Fruit fly (Drosophila melanogaster) whole organism, embryonic: ENCODE data around the gene Rpn9.

Experiments
- CG10274 ChIP-seq: fragments of 200-800 bp; sonication (Bioruptor generic); optimal IDR thresholded peaks from 3 replicates; lab custom pipeline; 2017; ENCODE audit warnings: missing biosample characterization, mild to moderate bottlenecking, missing genetic modification characterization
- CG10543 ChIP-seq: fragments of 200-800 bp; sonication (Bioruptor generic); optimal IDR thresholded peaks from 3 replicates; lab custom pipeline; 2017; ENCODE audit warnings: missing biosample characterization, mild to moderate bottlenecking, missing genetic modification characterization, moderate library complexity
- CG12236 ChIP-seq: fragments of 200-800 bp; sonication (Bioruptor generic); optimal IDR thresholded peaks from 2 replicates; lab custom pipeline; 2016; ENCODE audit warnings: missing biosample characterization, missing genetic modification characterization
- CG13775 ChIP-seq: fragments of 200-800 bp; sonication (Bioruptor generic); optimal IDR thresholded peaks from 3 replicates; lab custom pipeline; 2017; ENCODE audit warnings: missing biosample characterization, mild to moderate bottlenecking, missing genetic modification characterization
- CG13894 ChIP-seq: fragments of 200-800 bp; sonication (Bioruptor generic); optimal IDR thresholded peaks from 3 replicates; lab custom pipeline; 2018; ENCODE audit warnings: missing biosample characterization, mild to moderate bottlenecking, missing genetic modification characterization, moderate library complexity
- CG17912 ChIP-seq: fragments of 200-800 bp; sonication (Bioruptor generic); optimal IDR thresholded peaks from 2 replicates; lab custom pipeline; 2018; ENCODE audit warnings: missing biosample characterization, mild to moderate bottlenecking, missing genetic modification characterization
- CG1792 ChIP-seq: fragments of 200-800 bp; sonication (Bioruptor generic); optimal IDR thresholded peaks from 2 replicates; lab custom pipeline; 2016; ENCODE audit warnings: missing biosample characterization, missing genetic modification characterization
- CG2875 ChIP-seq: fragments of 200-800 bp; sonication (Bioruptor generic); optimal IDR thresholded peaks from 2 replicates; lab custom pipeline; 2017; ENCODE audit warnings: missing biosample characterization, mild to moderate bottlenecking, missing genetic modification characterization, missing genetic modification reagents
- CG31365 ChIP-seq: fragments of 200-800 bp; sonication (Bioruptor generic); optimal IDR thresholded peaks from 2 replicates; lab custom pipeline; 2018; ENCODE audit warnings: missing biosample characterization, mild to moderate bottlenecking, missing genetic modification characterization
- CG31388 ChIP-seq: fragments of 200-800 bp; sonication (Bioruptor generic); optimal IDR thresholded peaks from 2 replicates; lab custom pipeline; 2016; ENCODE audit warnings: missing biosample characterization, missing genetic modification characterization
- CG33213 ChIP-seq: fragments of 200-800 bp; sonication (Bioruptor generic); optimal IDR thresholded peaks from 3 replicates; lab custom pipeline; 2016; ENCODE audit warnings: missing biosample characterization, missing genetic modification characterization
- CG4424 ChIP-seq: fragments of 200-800 bp; sonication (Bioruptor generic); optimal IDR thresholded peaks from 3 replicates; lab custom pipeline; 2016; ENCODE audit warnings: missing biosample characterization, missing genetic modification characterization
- CG4820 ChIP-seq: fragments of 200-800 bp; sonication (Bioruptor generic); optimal IDR thresholded peaks from 3 replicates; lab custom pipeline; 2016; ENCODE audit warnings: missing biosample characterization, missing genetic modification characterization
- CG5245 ChIP-seq: fragments of 200-800 bp; sonication (Bioruptor generic); optimal IDR thresholded peaks from 3 replicates; lab custom pipeline; 2016; ENCODE audit warnings: missing biosample characterization, missing genetic modification characterization
- CG6272 ChIP-seq: fragments of 200-800 bp; sonication (Bioruptor generic); IDR thresholded peaks from 2 replicates; pipeline ENCODE4 v1.3.6; 2022; ENCODE audit warnings: missing biosample characterization, missing genetic modification characterization
- CG6765 ChIP-seq: fragments of 200-800 bp; sonication (Bioruptor generic); optimal IDR thresholded peaks from 3 replicates; lab custom pipeline; 2017; ENCODE audit warnings: missing biosample characterization, mild to moderate bottlenecking, missing genetic modification characterization
- CG7357 ChIP-seq: fragments of 200-800 bp; sonication (Bioruptor generic); IDR thresholded peaks from 3 replicates; pipeline ENCODE4 v1.3.6; 2022; ENCODE audit warnings: missing biosample characterization, missing genetic modification characterization
- CG7928 ChIP-seq: fragments of 200-800 bp; sonication (Bioruptor generic); optimal IDR thresholded peaks from 2 replicates; lab custom pipeline; 2017; ENCODE audit warnings: missing biosample characterization, mild to moderate bottlenecking, missing genetic modification characterization
- CG7987 ChIP-seq: fragments of 200-800 bp; sonication (Bioruptor generic); optimal IDR thresholded peaks from 2 replicates; lab custom pipeline; 2018; ENCODE audit warnings: missing biosample characterization, mild to moderate bottlenecking, missing genetic modification characterization, moderate library complexity
- CG8944 ChIP-seq: fragments of 200-800 bp; sonication (Bioruptor generic); optimal IDR thresholded peaks from 3 replicates; lab custom pipeline; 2016; ENCODE audit warnings: missing biosample characterization, missing genetic modification characterization
- CG9437 ChIP-seq: fragments of 200-800 bp; sonication (Bioruptor generic); optimal IDR thresholded peaks from 2 replicates; lab custom pipeline; 2018; ENCODE audit warnings: missing biosample characterization, mild to moderate bottlenecking, missing genetic modification characterization
- D19B ChIP-seq: fragments of 200-800 bp; sonication (Bioruptor generic); optimal IDR thresholded peaks from 2 replicates; lab custom pipeline; 2017; ENCODE audit warnings: missing biosample characterization, mild to moderate bottlenecking, missing genetic modification characterization
- Dbx ChIP-seq: fragments of 200-800 bp; sonication (Bioruptor generic); IDR thresholded peaks from 3 replicates; pipeline ENCODE4 v1.3.6; 2022; ENCODE audit warnings: missing biosample characterization, missing genetic modification characterization
- Dll ChIP-seq: fragments of 200-800 bp; sonication (Bioruptor generic); IDR thresholded peaks from 4 replicates; pipeline ENCODE4 v1.3.6; 2022; ENCODE audit warnings: missing biosample characterization, missing genetic modification characterization; ENCODE audit not compliant: partially characterized antibody
- E2f1 ChIP-seq: fragments of 200-800 bp; sonication (Bioruptor generic); IDR thresholded peaks from 2 replicates; pipeline ENCODE4 v1.3.6; 2022; ENCODE audit warnings: missing biosample characterization, missing genetic modification characterization
- Oaz ChIP-seq: fragments of 200-800 bp; sonication (Bioruptor generic); IDR thresholded peaks from 2 replicates; pipeline ENCODE4 v1.3.6; 2022; ENCODE audit warnings: missing biosample characterization, missing genetic modification characterization
- Pdp1 ChIP-seq, 2 experiments: fragments of 200-800 bp; sonication (Bioruptor generic); optimal IDR thresholded peaks; 3 replicates each; lab custom pipeline; 2016; ENCODE audit warnings: missing biosample characterization in 2 of 2, missing genetic modification characterization in 2 of 2, mild to moderate bottlenecking in 1 of 2, moderate library complexity in 1 of 2
- Poxn ChIP-seq: fragments of 200-800 bp; sonication (Bioruptor generic); IDR thresholded peaks from 2 replicates; pipeline ENCODE4 v1.3.6; 2022; ENCODE audit warnings: missing biosample characterization, missing genetic modification characterization
- Rfx ChIP-seq: fragments of 200-800 bp; sonication (Bioruptor generic); IDR thresholded peaks from 2 replicates; pipeline ENCODE4 v1.3.6; 2022; ENCODE audit warnings: missing biosample characterization, missing genetic modification characterization
- Spps ChIP-seq: fragments of 200-800 bp; sonication (Bioruptor generic); optimal IDR thresholded peaks from 2 replicates; lab custom pipeline; 2018; ENCODE audit warnings: missing biosample characterization, mild to moderate bottlenecking, missing genetic modification characterization
- al ChIP-seq: fragments of 200-800 bp; sonication (Bioruptor generic); IDR thresholded peaks from 2 replicates; pipeline ENCODE4 v1.3.6; 2022; ENCODE audit warnings: missing biosample characterization, missing genetic modification characterization
- amos ChIP-seq: fragments of 200-800 bp; sonication (Bioruptor generic); IDR thresholded peaks from 2 replicates; pipeline ENCODE4 v1.3.6; 2022; ENCODE audit warnings: missing biosample characterization, missing genetic modification characterization; ENCODE audit not compliant: partially characterized antibody
- bigmax ChIP-seq: fragments of 200-800 bp; sonication (Bioruptor generic); optimal IDR thresholded peaks from 2 replicates; lab custom pipeline; 2018; ENCODE audit warnings: missing biosample characterization, mild to moderate bottlenecking, missing genetic modification characterization
- chinmo ChIP-seq: fragments of 200-800 bp; sonication (Bioruptor generic); IDR thresholded peaks from 4 replicates; pipeline ENCODE4 v1.3.6; 2022; ENCODE audit warnings: missing biosample characterization, missing genetic modification characterization; ENCODE audit not compliant: partially characterized antibody
- crol ChIP-seq: fragments of 200-800 bp; sonication (Bioruptor generic); IDR thresholded peaks from 2 replicates; pipeline ENCODE4 v1.3.6; 2022; ENCODE audit warnings: missing biosample characterization, missing genetic modification characterization
- fd3F ChIP-seq: fragments of 200-800 bp; sonication (Bioruptor generic); optimal IDR thresholded peaks from 2 replicates; lab custom pipeline; 2018; ENCODE audit warnings: missing biosample characterization, mild to moderate bottlenecking, missing genetic modification characterization, moderate library complexity
- gfzf ChIP-seq: fragments of 200-800 bp; sonication (Bioruptor generic); optimal IDR thresholded peaks from 2 replicates; lab custom pipeline; 2016; ENCODE audit warnings: missing biosample characterization, mild to moderate bottlenecking, missing genetic modification characterization, moderate library complexity
- nau ChIP-seq: fragments of 200-800 bp; sonication (Bioruptor generic); optimal IDR thresholded peaks from 3 replicates; lab custom pipeline; 2017; ENCODE audit warnings: missing biosample characterization, mild to moderate bottlenecking, missing genetic modification characterization, missing genetic modification reagents
- odd ChIP-seq: fragments of 200-800 bp; sonication (Bioruptor generic); optimal IDR thresholded peaks from 2 replicates; lab custom pipeline; 2017; ENCODE audit warnings: missing biosample characterization, mild to moderate bottlenecking, missing genetic modification characterization
- peb ChIP-seq: fragments of 200-800 bp; sonication (Bioruptor generic); IDR thresholded peaks from 2 replicates; pipeline ENCODE4 v1.3.6; 2022; ENCODE audit warnings: missing biosample characterization, missing genetic modification characterization
- phol ChIP-seq: fragments of 200-800 bp; sonication (Bioruptor generic); optimal IDR thresholded peaks from 3 replicates; lab custom pipeline; 2018; ENCODE audit warnings: missing biosample characterization, mild to moderate bottlenecking, missing genetic modification characterization, moderate library complexity
- prd ChIP-seq, 3 experiments: fragments of >200 bp in 2 of 3; fragments of 200-800 bp in 1 of 3; sonication (Bioruptor generic) in 1 of 3; optimal IDR thresholded peaks in 2 of 3; IDR thresholded peaks in 1 of 3; 2 replicates in 2 of 3; 3 replicates in 1 of 3; pipeline versions ENCODE4 v1.3.6 to Lab custom; 2017 to 2022; ENCODE audit warnings: missing biosample characterization in 1 of 3, missing genetic modification characterization in 1 of 3
- salm ChIP-seq: fragments of 200-800 bp; sonication (Bioruptor generic); optimal IDR thresholded peaks from 2 replicates; lab custom pipeline; 2018; ENCODE audit warnings: missing biosample characterization, mild to moderate bottlenecking, missing genetic modification characterization
- scrt ChIP-seq: fragments of 200-800 bp; sonication (Bioruptor generic); optimal IDR thresholded peaks from 2 replicates; lab custom pipeline; 2018; ENCODE audit warnings: missing biosample characterization, mild to moderate bottlenecking, missing genetic modification characterization, moderate library complexity
- sqz ChIP-seq: fragments of 200-800 bp; sonication (Bioruptor generic); optimal IDR thresholded peaks from 3 replicates; lab custom pipeline; 2018; ENCODE audit warnings: missing biosample characterization, mild to moderate bottlenecking, missing genetic modification characterization
- tap ChIP-seq: fragments of 200-800 bp; optimal IDR thresholded peaks from 3 replicates; lab custom pipeline; 2019; ENCODE audit warnings: missing biosample characterization, mild to moderate bottlenecking, missing genetic modification characterization, moderate library complexity
- tgo ChIP-seq: fragments of 200-800 bp; sonication (Bioruptor generic); IDR thresholded peaks from 3 replicates; pipeline ENCODE4 v1.3.6; 2022; ENCODE audit warnings: missing biosample characterization, missing genetic modification characterization
- wor ChIP-seq: fragments of 200-800 bp; sonication (Bioruptor generic); IDR thresholded peaks from 2 replicates; pipeline ENCODE4 v1.3.6; 2022; ENCODE audit warnings: missing biosample characterization, missing genetic modification characterization

Gene Rpn9

dm6 chr3R:23698835-23699234, 34.4 kb downstream of the Rpn9 start, which contains the start of gene prt (continued):
- TF ChIP-seq Poxn (GFP tag; lab: Robert Waterston, UW) (no peak), Dll (GFP tag; lab: Robert Waterston, UW) (no peak), CG13775 (no peak), CG13894 (tag; lab: Kevin White, UChicago) (no peak), CG4820 (GFP tag; lab: Kevin White, UChicago) (no peak), CG5245 (GFP tag; lab: Kevin White, UChicago) (no peak), peb (no peak), CG8944 (GFP tag; lab: Kevin White, UChicago) (no peak), CG6272 (GFP tag; lab: Robert Waterston, UW) (no peak), Dbx (GFP tag; lab: Robert Waterston, UW) (no peak)

dm6 chr3R:23696145-23696544, 37.1 kb downstream of the Rpn9 start, which contains the start of gene CG10252:
Gene CG10252 (minus strand): TSS chr3R:23696245.
- TF ChIP-seq CG10543 (no peak), Pdp1 (GFP tag; optimal IDR thresholded peaks at IDR 0.05; lab: Kevin White, UChicago) (peak in 1 of 2 experiments; percentile 68)
- TF ChIP-seq, all 482 proteins: peak for 1

dm6 chr3R:23694579-23695033, 38.7 kb downstream of the Rpn9 start, which contains the start of gene CG10254:
Gene CG10254 (minus strand): TSS chr3R:23694983.
- TF ChIP-seq tgo (GFP tag; lab: Robert Waterston, UW) (no peak), phol (tag; lab: Kevin White, UChicago) (peak; percentile 28), sqz (GFP tag; lab: Kevin White, UChicago) (no peak), CG7987 (GFP tag; lab: Kevin White, UChicago) (no peak), fd3F (GFP tag; lab: Kevin White, UChicago) (no peak), CG6765 (GFP tag; lab: Kevin White, UChicago) (no peak), CG2875 (GFP tag; lab: Kevin White, UChicago) (no peak), CG33213 (GFP tag; lab: Kevin White, UChicago) (no peak), odd (GFP tag; lab: Kevin White, UChicago) (no peak), CG10274 (GFP tag; lab: Kevin White, UChicago) (no peak), CG7357 (GFP tag; lab: Robert Waterston, UW) (no peak), CG7928 (GFP tag; lab: Kevin White, UChicago) (peak; percentile 33), E2f1 (GFP tag; lab: Robert Waterston, UW) (no peak), scrt (GFP tag; lab: Kevin White, UChicago) (no peak), amos (GFP tag; lab: Robert Waterston, UW) (no peak), prd (optimal IDR thresholded peaks at IDR 0.05; lab: Kevin White, UChicago) (no peak), prd (GFP tag; IDR thresholded peaks at IDR 0.05; lab: Robert Waterston, UW) (no peak), al (GFP tag; lab: Robert Waterston, UW) (no peak), crol (no peak), CG31388 (GFP tag; lab: Kevin White, UChicago) (no peak), CG31365 (no peak), tap (tag; lab: Kevin White, UChicago) (no peak), salm (tag; lab: Kevin White, UChicago) (no peak), Oaz (GFP tag; lab: Robert Waterston, UW) (no peak), wor (GFP tag; lab: Robert Waterston, UW) (no peak), CG17912 (GFP tag; lab: Kevin White, UChicago) (no peak), CG9437 (GFP tag; lab: Kevin White, UChicago) (no peak), nau (no peak), chinmo (GFP tag; lab: Robert Waterston, UW) (peak; percentile 38; the same call in 1 of the 4 replicates), D19B (no peak), bigmax (peak; percentile 55), CG12236 (GFP tag; lab: Kevin White, UChicago) (no peak), CG1792 (no peak), gfzf (peak; percentile 87), CG4424 (GFP tag; lab: Kevin White, UChicago) (no peak), Spps (no peak), Rfx (GFP tag; lab: Robert Waterston, UW) (no peak)
